Worm (Caenorhabditis elegans) whole organism, L1 larva: ENCODE data around the gene srj-8.

Experiments used
- ama-1 ChIP-seq: fragments of 150-350 bp; optimal IDR thresholded peaks from 2 replicates; lab custom pipeline; 2014
- dpl-1 ChIP-seq, 3 experiments: fragments of 150-350 bp in 2 of 3; sonication (generic microtip) in 1 of 3; optimal IDR thresholded peaks; 2 replicates each; lab custom pipeline; 2014 to 2017; ENCODE audit warnings: missing biosample characterization in 3 of 3, missing genetic modification characterization in 3 of 3, missing genetic modification reagents in 3 of 3
- ets-5 ChIP-seq: fragments of 200-800 bp; sonication (Bioruptor generic); IDR thresholded peaks from 2 replicates; pipeline ENCODE4 v1.3.6; 2022; ENCODE audit warnings: missing genetic modification characterization, missing compliant biosample characterization
- fos-1 ChIP-seq: fragments of 150-350 bp; optimal IDR thresholded peaks from 2 replicates; lab custom pipeline; 2014; ENCODE audit warnings: missing biosample characterization, missing genetic modification characterization
- jun-1 ChIP-seq: fragments of 150-350 bp; optimal IDR thresholded peaks from 2 replicates; lab custom pipeline; 2014; ENCODE audit warnings: missing biosample characterization, missing genetic modification reagents, missing genetic modification characterization
- lsy-2 ChIP-seq, 2 experiments: fragments of 150-350 bp; optimal IDR thresholded peaks; 2 replicates each; lab custom pipeline; 2014; ENCODE audit warnings: missing biosample characterization in 2 of 2, missing genetic modification characterization in 2 of 2
- nhr-237 ChIP-seq: fragments of 150-350 bp; optimal IDR thresholded peaks from 2 replicates; lab custom pipeline; 2014; ENCODE audit warnings: missing biosample characterization, missing genetic modification characterization
- nhr-76 ChIP-seq: sonication (generic microtip); optimal IDR thresholded peaks from 2 replicates; lab custom pipeline; 2017; ENCODE audit warnings: missing biosample characterization, missing genetic modification characterization
- rnt-1 ChIP-seq: sonication (generic microtip); optimal IDR thresholded peaks from 2 replicates; lab custom pipeline; 2016; ENCODE audit warnings: mild to moderate bottlenecking, missing genetic modification characterization, moderate library complexity, missing compliant biosample characterization

- TF ChIP-seq nhr-76 (no peak), jun-1 (tag; lab: Kevin White, UChicago) (no peak), dpl-1 (GFP tag; optimal IDR thresholded peaks at IDR 0.05; lab: Kevin White, UChicago) (no peak), nhr-237 (no peak), ets-5 (no peak), ama-1 (no peak), lsy-2 (tag; optimal IDR thresholded peaks at IDR 0.05; lab: Kevin White, UChicago) (no peak), rnt-1 (tag; lab: Kevin White, UChicago) (no peak), fos-1 (no peak)
These were observed 4.6 kb upstream of the srj-8 start, which contains the start of gene gst-23 for ce11 chrV:3242984-3243383.
